Worm (Caenorhabditis elegans) whole organism, L3 larva: Measurements from ENCODE around the gene R02D5.4.

Experiments
- ZK546.5 ChIP-seq: sonication (generic microtip); optimal IDR thresholded peaks from 2 replicates; lab custom pipeline; 2017; ENCODE audit warnings: missing biosample characterization, missing genetic modification characterization
- ceh-28 ChIP-seq: fragments of 150-350 bp; optimal IDR thresholded peaks from 2 replicates; lab custom pipeline; 2014; ENCODE audit warnings: missing biosample characterization, missing genetic modification reagents, missing genetic modification characterization
- ceh-82 ChIP-seq: fragments of 150-350 bp; optimal IDR thresholded peaks from 2 replicates; lab custom pipeline; 2014; ENCODE audit warnings: missing biosample characterization, missing genetic modification characterization
- hmg-11 ChIP-seq: sonication (generic microtip); optimal IDR thresholded peaks from 2 replicates; lab custom pipeline; 2016; ENCODE audit warnings: missing genetic modification characterization, missing compliant biosample characterization
- mml-1 ChIP-seq: fragments of 150-350 bp; sonication (generic microtip); optimal IDR thresholded peaks from 3 replicates; lab custom pipeline; 2014; ENCODE audit warnings: missing biosample characterization, missing genetic modification characterization
- nfya-1 ChIP-seq: sonication (generic microtip); optimal IDR thresholded peaks from 2 replicates; lab custom pipeline; 2017; ENCODE audit warnings: missing genetic modification characterization, mild to moderate bottlenecking, missing compliant biosample characterization, antibody characterized with exemption, moderate library complexity; ENCODE audit not compliant: insufficient read depth
- nhr-11 ChIP-seq: fragments of 150-350 bp; optimal IDR thresholded peaks from 2 replicates; lab custom pipeline; 2014; ENCODE audit warnings: missing biosample characterization, missing genetic modification characterization
- nhr-12 ChIP-seq: fragments of 150-350 bp; optimal IDR thresholded peaks from 2 replicates; lab custom pipeline; 2014; ENCODE audit warnings: missing biosample characterization, missing genetic modification characterization
- nhr-76 ChIP-seq: fragments of 150-350 bp; sonication (generic microtip); optimal IDR thresholded peaks from 5 replicates; lab custom pipeline; 2014; ENCODE audit warnings: missing biosample characterization, missing genetic modification characterization
- pqm-1 ChIP-seq: fragments of 150-350 bp; optimal IDR thresholded peaks from 2 replicates; lab custom pipeline; 2017; ENCODE audit warnings: missing biosample characterization, missing genetic modification characterization, inconsistent platforms
- skn-1 ChIP-seq: fragments of 150-350 bp; optimal IDR thresholded peaks from 2 replicates; lab custom pipeline; 2014; ENCODE audit warnings: missing biosample characterization, missing genetic modification characterization
- snpc-4 ChIP-seq: fragments of 150-350 bp; optimal IDR thresholded peaks from 2 replicates; lab custom pipeline; 2014; ENCODE audit warnings: missing biosample characterization, missing genetic modification characterization
- tbx-2 ChIP-seq: sonication (generic microtip); optimal IDR thresholded peaks from 2 replicates; lab custom pipeline; 2016; ENCODE audit warnings: mild to moderate bottlenecking, missing genetic modification characterization, missing compliant biosample characterization

DNA sequence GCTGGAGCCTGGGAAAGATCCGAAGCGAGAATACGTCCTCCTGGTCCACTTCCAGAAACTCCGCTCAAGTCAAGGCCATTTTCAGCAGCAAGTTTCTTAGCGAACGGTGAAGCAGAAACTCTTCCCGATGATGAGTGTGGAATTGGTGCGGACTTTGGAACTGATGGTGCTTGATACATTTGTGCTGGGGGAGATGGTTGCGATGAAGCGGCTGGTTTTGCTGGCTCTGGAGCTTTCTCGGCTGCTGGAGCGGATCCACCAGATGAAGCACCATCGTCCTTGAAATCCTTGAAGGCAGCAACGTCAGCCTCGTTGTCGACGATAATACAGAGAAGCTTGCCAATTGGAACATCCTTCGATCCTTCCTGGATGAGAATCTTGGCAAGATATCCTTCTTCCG, 38.0 kb downstream of the R02D5.4 start:
- TF ChIP-seq snpc-4 (tag; lab: Kevin White, UChicago) (no peak), hmg-11 (tag; lab: Kevin White, UChicago) (no peak), ceh-82 (tag; lab: Kevin White, UChicago) (no peak), skn-1 (no peak), ceh-28 (tag; lab: Kevin White, UChicago) (no peak), nfya-1 (tag; lab: Kevin White, UChicago) (no peak), ZK546.5 (tag; lab: Kevin White, UChicago) (no peak), nhr-12 (tag; lab: Kevin White, UChicago) (no peak), nhr-76 (no peak), mml-1 (no peak), pqm-1 (tag; lab: Kevin White, UChicago) (no peak), nhr-11 (tag; lab: Kevin White, UChicago) (no peak), tbx-2 (tag; lab: Kevin White, UChicago) (no peak)
